Fruit fly (Drosophila melanogaster) Kc167 (cell line): Measurements from ENCODE around the gene nuf.

Experiments used
- Sin3A ChIP-seq: fragments of >200 bp; optimal IDR thresholded peaks from 2 replicates; lab custom pipeline; 2018; ENCODE audit warnings: missing external identifiers
- h ChIP-seq: fragments of >200 bp; optimal IDR thresholded peaks from 3 replicates; lab custom pipeline; 2018; ENCODE audit warnings: missing external identifiers
- insv ChIP-seq: fragments of >200 bp; optimal IDR thresholded peaks from 3 replicates; lab custom pipeline; 2018; ENCODE audit warnings: missing external identifiers
- psq ChIP-seq: fragments of >200 bp; optimal IDR thresholded peaks from 2 replicates; lab custom pipeline; 2017; ENCODE audit warnings: missing external identifiers
- ttk ChIP-seq: sonication (Bioruptor generic); optimal IDR thresholded peaks from 2 replicates; lab custom pipeline; 2017; ENCODE audit warnings: missing external identifiers

dm6 chr3L:14161951-14162350 lies 28.7 kb upstream of the nuf start:
- TF ChIP-seq h, result no peak
- no peak for TF ChIP-seq Sin3A
- TF ChIP-seq psq (lab: Kevin White, UChicago), result no peak
- TF ChIP-seq ttk (lab: Kevin White, UChicago), result no peak
- no peak for TF ChIP-seq insv (lab: Kevin White, UChicago)
